Worm (Caenorhabditis elegans): Measurements from ENCODE around the gene acbp-6.

DNA sequence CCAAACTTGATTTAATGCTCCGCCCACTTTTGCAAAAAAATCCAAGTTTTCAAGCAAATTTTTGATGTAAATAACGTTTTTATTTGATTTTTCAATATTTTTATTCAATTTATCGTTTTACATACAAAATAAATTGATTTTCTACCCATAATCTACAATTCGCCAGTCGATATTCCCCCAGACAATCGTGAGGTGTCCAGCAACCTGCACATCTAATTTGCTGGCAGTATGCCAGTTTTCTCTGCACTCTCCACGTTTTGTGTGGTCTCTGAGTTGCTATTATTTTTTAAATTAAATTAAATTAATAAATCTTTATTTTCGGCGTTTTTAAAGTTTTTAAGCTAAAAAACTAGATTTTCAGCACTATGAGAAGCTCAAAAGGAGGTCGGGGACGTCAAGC, 6.6 kb upstream of the acbp-6 start:
- TF ChIP-seq tab-1 (GFP tag; IDR thresholded peaks at IDR 0.05) (0 out of 2 replicates have a peak, but pooled peaks have one; percentile 8), klf-2 (GFP tag; conservative IDR thresholded peaks at IDR 0.05) (no peak), ztf-29 (GFP tag; IDR thresholded peaks at IDR 0.05) (no peak), ref-1 (GFP tag; conservative IDR thresholded peaks at IDR 0.05) (no peak), med-1 (GFP tag; optimal IDR thresholded peaks at IDR 0.05; ENCODE audit: insufficient read depth) (no peak), flt-1 (GFP tag; IDR thresholded peaks at IDR 0.05) (peak; percentile 63), ztf-23 (GFP tag; IDR thresholded peaks at IDR 0.05) (peak; percentile 76), T22C8.4 (GFP tag; IDR thresholded peaks at IDR 0.05) (no peak)
